Worm (Caenorhabditis elegans) whole organism, L4 larva: ENCODE data around the gene ZK1290.1.

Experiments used
- T20F7.1 ChIP-seq: fragments of 200-800 bp; sonication (Bioruptor generic); optimal IDR thresholded peaks from 2 replicates; lab custom pipeline; 2018; ENCODE audit warnings: mild to moderate bottlenecking, missing genetic modification characterization, missing compliant biosample characterization
- Y75B8A.6 ChIP-seq: fragments of 200-800 bp; sonication (Bioruptor generic); IDR thresholded peaks from 2 replicates; pipeline ENCODE4 v1.3.6; 2022; ENCODE audit warnings: missing genetic modification reagents, missing genetic modification characterization, missing compliant biosample characterization
- aha-1 ChIP-seq: fragments of 150-350 bp; peaks from one replicate; lab custom pipeline; 2014; ENCODE audit warnings: missing biosample characterization, missing genetic modification characterization
- ama-1 ChIP-seq: fragments of 150-350 bp; optimal IDR thresholded peaks from 2 replicates; lab custom pipeline; 2014; ENCODE audit warnings: inconsistent platforms, mixed read lengths
- egl-43 ChIP-seq: fragments of 200-800 bp; sonication (Bioruptor generic); IDR thresholded peaks from 2 replicates; pipeline ENCODE4 v1.3.6; 2022; ENCODE audit warnings: missing genetic modification reagents, missing genetic modification characterization, missing compliant biosample characterization
- fos-1 ChIP-seq: fragments of 150-350 bp; optimal IDR thresholded peaks from 2 replicates; lab custom pipeline; 2014; ENCODE audit warnings: missing biosample characterization, missing genetic modification characterization
- hif-1 ChIP-seq, 2 experiments: sonication (generic microtip); optimal IDR thresholded peaks; 2 replicates each; lab custom pipeline; 2016 to 2017; ENCODE audit warnings: missing compliant biosample characterization in 2 of 2, missing genetic modification characterization in 2 of 2, missing genetic modification reagents in 2 of 2, missing genotype in 2 of 2, mild to moderate bottlenecking in 1 of 2
- hlh-30 ChIP-seq: sonication (generic microtip); optimal IDR thresholded peaks from 2 replicates; lab custom pipeline; 2017; ENCODE audit warnings: antibody characterized with exemption, mild to moderate bottlenecking, missing genetic modification characterization, missing compliant biosample characterization; ENCODE audit not compliant: insufficient read depth
- lin-15B ChIP-seq: fragments of 150-350 bp; sonication (generic microtip); optimal IDR thresholded peaks from 3 replicates; lab custom pipeline; 2014; ENCODE audit warnings: missing biosample characterization, missing genetic modification characterization
- mdt-29 ChIP-seq: fragments of 200-800 bp; sonication (Bioruptor generic); IDR thresholded peaks from 2 replicates; pipeline ENCODE4 v1.3.6; 2022; ENCODE audit warnings: missing genetic modification reagents, missing genetic modification characterization, missing compliant biosample characterization
- nhr-6 ChIP-seq: fragments of 150-350 bp; optimal IDR thresholded peaks from 2 replicates; lab custom pipeline; 2014; ENCODE audit warnings: missing biosample characterization, missing genetic modification characterization
- nhr-77 ChIP-seq: fragments of 150-350 bp; optimal IDR thresholded peaks from 2 replicates; lab custom pipeline; 2014; ENCODE audit warnings: missing biosample characterization, missing genetic modification characterization
- unc-130 ChIP-seq: sonication (generic microtip); optimal IDR thresholded peaks from 2 replicates; lab custom pipeline; 2016; ENCODE audit warnings: missing genetic modification reagents, missing genetic modification characterization, missing compliant biosample characterization

DNA sequence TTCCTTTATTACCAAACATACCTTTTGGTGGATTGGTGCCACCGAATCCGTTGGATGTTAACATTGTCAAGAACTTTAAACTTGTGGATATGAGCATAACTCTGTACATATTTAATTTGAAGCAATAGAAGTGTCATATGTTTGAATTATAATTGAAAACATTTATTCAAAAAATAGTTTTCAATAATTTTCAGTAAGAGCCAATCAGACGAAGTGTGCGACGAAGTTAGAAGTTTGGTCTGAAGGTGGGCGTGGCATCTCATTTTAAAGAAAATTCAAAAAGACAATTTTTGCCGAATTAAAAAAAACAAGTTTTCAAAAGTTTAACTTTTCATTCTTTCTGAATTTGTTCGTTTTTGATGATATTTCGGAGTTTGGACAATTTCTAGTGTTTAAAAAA, 33.2 kb downstream of the ZK1290.1 start, which contains the start of gene syd-1:
- TF ChIP-seq fos-1 (no peak), egl-43 (GFP tag; lab: Robert Waterston, UW) (no peak), nhr-6 (tag; lab: Kevin White, UChicago) (no peak), aha-1 (tag; lab: Kevin White, UChicago) (no peak), Y75B8A.6 (GFP tag; lab: Robert Waterston, UW) (no peak), nhr-77 (tag; lab: Kevin White, UChicago) (no peak), hif-1 (tag; optimal IDR thresholded peaks at IDR 0.05; lab: Kevin White, UChicago) (no peak), unc-130 (GFP tag; lab: Kevin White, UChicago) (no peak), lin-15B (no peak), T20F7.1 (no peak), ama-1 (lab: Kevin White, UChicago) (no peak), hlh-30 (tag; lab: Kevin White, UChicago) (no peak), mdt-29 (GFP tag; lab: Robert Waterston, UW) (no peak)
